Worm (Caenorhabditis elegans): ENCODE measurements around the gene F54E2.9.

- TF ChIP-seq skn-1 (tag; optimal IDR thresholded peaks at IDR 0.05) (no peak), snpc-4 (tag; optimal IDR thresholded peaks at IDR 0.05) (no peak), nhr-25 (tag; optimal IDR thresholded peaks at IDR 0.05) (no peak), ztf-4 (tag; optimal IDR thresholded peaks at IDR 0.05) (no peak), nhr-67 (tag; optimal IDR thresholded peaks at IDR 0.05) (no peak), tbx-2 (tag; optimal IDR thresholded peaks at IDR 0.05) (no peak), pha-4 (tag; optimal IDR thresholded peaks at IDR 0.05) (no peak), ztf-11 (tag; optimal IDR thresholded peaks at IDR 0.05) (no peak)
These were observed 17.0 kb upstream of the F54E2.9 start, which contains the start of gene srw-2 for ce11 chrV:2830817-2831216.
